Worm (Caenorhabditis elegans) whole organism, L4/young adult: ENCODE data around the gene Y52E8A.3.

Experiments used
- W03F9.2 ChIP-seq: fragments of 150-350 bp; optimal IDR thresholded peaks from 2 replicates; lab custom pipeline; 2014; ENCODE audit warnings: missing biosample characterization, missing genetic modification characterization
- dao-5 ChIP-seq: sonication (generic microtip); optimal IDR thresholded peaks from 2 replicates; lab custom pipeline; 2016; ENCODE audit warnings: missing genotype, missing genetic modification characterization, moderate library complexity, missing compliant biosample characterization
- him-1 ChIP-seq: sonication (generic microtip); optimal IDR thresholded peaks from 2 replicates; lab custom pipeline; 2016; ENCODE audit warnings: missing genotype, missing genetic modification reagents, missing genetic modification characterization, missing compliant biosample characterization

The Y52E8A.3 gene

ce11 chrII:4286921-4287320, 19.9 kb downstream of the Y52E8A.3 start:
- TF ChIP-seq W03F9.2 (tag; lab: Kevin White, UChicago) (no peak), dao-5 (tag; lab: Kevin White, UChicago) (no peak), him-1 (tag; lab: Kevin White, UChicago) (no peak)

ce11 chrII:4284305-4285193, 22.2 kb downstream of the Y52E8A.3 start:
- no peak for TF ChIP-seq dao-5 (tag; lab: Kevin White, UChicago)

ce11 chrII:4281743-4282142, 25.0 kb downstream of the Y52E8A.3 start, which contains the start of gene C01F1.5:
Gene C01F1.5, minus strand, starts transcription at chrII:4281845.
- TF ChIP-seq dao-5 (tag; lab: Kevin White, UChicago) = no peak
- no peak for TF ChIP-seq W03F9.2 (tag; lab: Kevin White, UChicago)
- no peak for TF ChIP-seq him-1 (tag; lab: Kevin White, UChicago)

- TF ChIP-seq W03F9.2 (tag; lab: Kevin White, UChicago) = no peak
- TF ChIP-seq him-1 (tag; lab: Kevin White, UChicago) = no peak
- TF ChIP-seq dao-5 (tag; lab: Kevin White, UChicago) = no peak
Measured at ce11 chrII:4277639-4278038, 29.1 kb downstream of the Y52E8A.3 start.

- TF ChIP-seq W03F9.2 (tag; lab: Kevin White, UChicago) = no peak
- no peak for TF ChIP-seq dao-5 (tag; lab: Kevin White, UChicago)
- TF ChIP-seq him-1 (tag; lab: Kevin White, UChicago) = no peak
Measured at ce11 chrII:4276924-4277323, 29.8 kb downstream of the Y52E8A.3 start.

- TF ChIP-seq him-1 (tag; lab: Kevin White, UChicago) (no peak), W03F9.2 (tag; lab: Kevin White, UChicago) (no peak), dao-5 (tag; lab: Kevin White, UChicago) (no peak)
Measured at ce11 chrII:4275637-4276252, 31.0 kb downstream of the Y52E8A.3 start, which contains the start of gene npr-42. Gene npr-42, plus strand, starts transcription at chrII:4276202.

- TF ChIP-seq him-1 (tag; lab: Kevin White, UChicago) (no peak), W03F9.2 (tag; lab: Kevin White, UChicago) (no peak), dao-5 (tag; lab: Kevin White, UChicago) (no peak)
Measured at ce11 chrII:4267711-4268110, 39.1 kb downstream of the Y52E8A.3 start.

- TF ChIP-seq him-1 (tag; lab: Kevin White, UChicago) (no peak), W03F9.2 (tag; lab: Kevin White, UChicago) (no peak), dao-5 (tag; lab: Kevin White, UChicago) (no peak)
Measured at ce11 chrII:4258683-4259082, 48.1 kb downstream of the Y52E8A.3 start, which contains the start of gene clec-135. Gene clec-135, minus strand, starts transcription at chrII:4258783.

- TF ChIP-seq him-1 (tag; lab: Kevin White, UChicago) (no peak), dao-5 (tag; lab: Kevin White, UChicago) (no peak), W03F9.2 (tag; lab: Kevin White, UChicago) (no peak)
Measured at ce11 chrII:4256541-4257001, 50.2 kb downstream of the Y52E8A.3 start, which contains the start of gene C16A11.7. Gene C16A11.7, minus strand, starts transcription at chrII:4256951.
